Worm (Caenorhabditis elegans) whole organism, L1 larva: ENCODE results near the gene T21C9.9.
A peak's percentile ranks its signal among the peaks of the same experiment; 100 is the strongest.

Source experiments
- C04F5.9 ChIP-seq: sonication (generic microtip); optimal IDR thresholded peaks from 2 replicates; lab custom pipeline; 2016; ENCODE audit warnings: missing genetic modification characterization, missing compliant biosample characterization
- C34B4.2 ChIP-seq: sonication (generic microtip); optimal IDR thresholded peaks from 2 replicates; lab custom pipeline; 2017; ENCODE audit warnings: mild to moderate bottlenecking, missing genetic modification characterization, missing compliant biosample characterization
- F16B12.6 ChIP-seq: fragments of 150-350 bp; optimal IDR thresholded peaks from 2 replicates; lab custom pipeline; 2014; ENCODE audit warnings: missing biosample characterization, missing genetic modification characterization
- aha-1 ChIP-seq: fragments of 150-350 bp; optimal IDR thresholded peaks from 2 replicates; lab custom pipeline; 2014; ENCODE audit warnings: missing biosample characterization, missing genetic modification characterization
- ama-1 ChIP-seq: fragments of 150-350 bp; optimal IDR thresholded peaks from 2 replicates; lab custom pipeline; 2014
- ceh-82 ChIP-seq, 3 experiments: fragments of 150-350 bp in 1 of 3; sonication (generic microtip) in 2 of 3; optimal IDR thresholded peaks; 2 replicates each; lab custom pipeline; 2014 to 2017; ENCODE audit warnings: missing biosample characterization in 3 of 3, missing genetic modification characterization in 3 of 3
- dpl-1 ChIP-seq, 3 experiments: fragments of 150-350 bp in 2 of 3; sonication (generic microtip) in 1 of 3; optimal IDR thresholded peaks; 2 replicates each; lab custom pipeline; 2014 to 2017; ENCODE audit warnings: missing biosample characterization in 3 of 3, missing genetic modification characterization in 3 of 3, missing genetic modification reagents in 3 of 3
- dsc-1 ChIP-seq: sonication (generic microtip); optimal IDR thresholded peaks from 2 replicates; lab custom pipeline; 2016; ENCODE audit warnings: mild to moderate bottlenecking, missing genetic modification characterization, missing compliant biosample characterization
- efl-3 ChIP-seq: fragments of 200-800 bp; sonication (Bioruptor generic); optimal IDR thresholded peaks from 2 replicates; lab custom pipeline; 2018; ENCODE audit warnings: mild to moderate bottlenecking, missing genetic modification characterization, missing compliant biosample characterization
- ets-5 ChIP-seq: fragments of 200-800 bp; sonication (Bioruptor generic); IDR thresholded peaks from 2 replicates; pipeline ENCODE4 v1.3.6; 2022; ENCODE audit warnings: missing genetic modification characterization, missing compliant biosample characterization
- fkh-10 ChIP-seq: sonication (generic microtip); optimal IDR thresholded peaks from 2 replicates; lab custom pipeline; 2017; ENCODE audit warnings: missing biosample characterization, missing genetic modification reagents, missing genetic modification characterization
- fkh-4 ChIP-seq: sonication (generic microtip); optimal IDR thresholded peaks from 2 replicates; lab custom pipeline; 2016; ENCODE audit warnings: missing compliant biosample characterization, missing genetic modification characterization, borderline replicate concordance
- lin-13 ChIP-seq: fragments of 150-350 bp; optimal IDR thresholded peaks from 2 replicates; lab custom pipeline; 2014; ENCODE audit warnings: missing biosample characterization, missing genetic modification reagents, missing genetic modification characterization
- lin-14 ChIP-seq: fragments of 200-800 bp; sonication (Bioruptor generic); optimal IDR thresholded peaks from 2 replicates; lab custom pipeline; 2018; ENCODE audit warnings: mild to moderate bottlenecking, missing genetic modification characterization, moderate library complexity, missing compliant biosample characterization
- lin-15B ChIP-seq: fragments of 150-350 bp; sonication (generic microtip); optimal IDR thresholded peaks from 3 replicates; lab custom pipeline; 2014; ENCODE audit warnings: missing biosample characterization, missing genetic modification characterization
- lin-35 ChIP-seq, 2 experiments: fragments of 150-350 bp; optimal IDR thresholded peaks; 2 replicates each; lab custom pipeline; 2014; ENCODE audit warnings: missing biosample characterization in 2 of 2, missing genetic modification characterization in 2 of 2, missing genetic modification reagents in 2 of 2
- lsy-2 ChIP-seq, 2 experiments: fragments of 150-350 bp; optimal IDR thresholded peaks; 2 replicates each; lab custom pipeline; 2014; ENCODE audit warnings: missing biosample characterization in 2 of 2, missing genetic modification characterization in 2 of 2
- mef-2 ChIP-seq: fragments of 150-350 bp; optimal IDR thresholded peaks from 2 replicates; lab custom pipeline; 2014; ENCODE audit warnings: missing biosample characterization, missing genetic modification characterization
- mep-1 ChIP-seq: fragments of 150-350 bp; optimal IDR thresholded peaks from 2 replicates; lab custom pipeline; 2014; ENCODE audit warnings: missing biosample characterization, missing genetic modification characterization
- nhr-11 ChIP-seq: fragments of 150-350 bp; optimal IDR thresholded peaks from 2 replicates; lab custom pipeline; 2014; ENCODE audit warnings: missing biosample characterization, missing genetic modification characterization
- nhr-28 ChIP-seq: fragments of 150-350 bp; optimal IDR thresholded peaks from 2 replicates; lab custom pipeline; 2014; ENCODE audit warnings: missing biosample characterization, missing genetic modification characterization
- nhr-84 ChIP-seq: sonication (generic microtip); optimal IDR thresholded peaks from 2 replicates; lab custom pipeline; 2017; ENCODE audit warnings: missing biosample characterization, missing genetic modification characterization
- nhr-90 ChIP-seq: sonication (generic microtip); optimal IDR thresholded peaks from 2 replicates; lab custom pipeline; 2016; ENCODE audit warnings: mild to moderate bottlenecking, missing genetic modification characterization, missing compliant biosample characterization; ENCODE audit not compliant: poor library complexity
- pax-3 ChIP-seq: fragments of 200-800 bp; sonication (Bioruptor generic); optimal IDR thresholded peaks from 2 replicates; lab custom pipeline; 2018; ENCODE audit warnings: mild to moderate bottlenecking, missing genetic modification characterization, moderate library complexity, missing compliant biosample characterization
- rnt-1 ChIP-seq: sonication (generic microtip); optimal IDR thresholded peaks from 2 replicates; lab custom pipeline; 2016; ENCODE audit warnings: mild to moderate bottlenecking, missing genetic modification characterization, moderate library complexity, missing compliant biosample characterization
- skn-1 ChIP-seq: fragments of 150-350 bp; optimal IDR thresholded peaks from 2 replicates; lab custom pipeline; 2014; ENCODE audit warnings: missing biosample characterization, missing genetic modification characterization
- snpc-4 ChIP-seq: fragments of 150-350 bp; optimal IDR thresholded peaks from 2 replicates; lab custom pipeline; 2014; ENCODE audit warnings: missing biosample characterization, missing genetic modification characterization
- snu-23 ChIP-seq: sonication (generic microtip); optimal IDR thresholded peaks from 2 replicates; lab custom pipeline; 2016; ENCODE audit warnings: missing genetic modification characterization, missing compliant biosample characterization
- sox-4 ChIP-seq: sonication (generic microtip); optimal IDR thresholded peaks from 2 replicates; lab custom pipeline; 2016; ENCODE audit warnings: missing genetic modification characterization, missing compliant biosample characterization
- sptf-1 ChIP-seq: fragments of 150-350 bp; optimal IDR thresholded peaks from 2 replicates; lab custom pipeline; 2014; ENCODE audit warnings: missing biosample characterization, missing genetic modification characterization
- tbx-2 ChIP-seq: sonication (generic microtip); optimal IDR thresholded peaks from 2 replicates; lab custom pipeline; 2016; ENCODE audit warnings: missing genetic modification characterization, missing compliant biosample characterization
- unc-30 ChIP-seq: sonication (generic microtip); optimal IDR thresholded peaks from 2 replicates; lab custom pipeline; 2017; ENCODE audit warnings: missing biosample characterization, missing genetic modification characterization
- unc-86 ChIP-seq: sonication (generic microtip); optimal IDR thresholded peaks from 2 replicates; lab custom pipeline; 2016; ENCODE audit warnings: missing genetic modification characterization, missing compliant biosample characterization
- vab-15 ChIP-seq: sonication (generic microtip); optimal IDR thresholded peaks from 2 replicates; lab custom pipeline; 2017; ENCODE audit warnings: missing genotype, mild to moderate bottlenecking, missing genetic modification characterization, missing compliant biosample characterization
- xbp-1 ChIP-seq: sonication (generic microtip); optimal IDR thresholded peaks from 2 replicates; lab custom pipeline; 2016; ENCODE audit warnings: missing genetic modification characterization, missing compliant biosample characterization
- zag-1 ChIP-seq: fragments of 150-350 bp; optimal IDR thresholded peaks from 2 replicates; lab custom pipeline; 2014; ENCODE audit warnings: missing biosample characterization, missing genetic modification characterization

Gene T21C9.9

ce11 chrV:10592479-10592878 is at the start of gene T21C9.9:
Gene T21C9.9 (minus strand): TSS chrV:10592579.
- no peak for TF ChIP-seq mef-2 (tag; lab: Kevin White, UChicago)

ce11 chrV:10640977-10641376 is 48.6 kb upstream of the T21C9.9 start:
- TF ChIP-seq fkh-10 (GFP tag; lab: Kevin White, UChicago) (peak; percentile 74), dsc-1 (peak; percentile 19), ets-5 (GFP tag; lab: Robert Waterston, UW) (no peak), sox-4 (tag; lab: Kevin White, UChicago) (no peak), vab-15 (tag; lab: Kevin White, UChicago) (no peak), zag-1 (tag; lab: Kevin White, UChicago) (no peak), snpc-4 (tag; lab: Kevin White, UChicago) (no peak), unc-30 (tag; lab: Kevin White, UChicago) (no peak), lin-14 (GFP tag; lab: Kevin White, UChicago) (peak; percentile 45), aha-1 (tag; lab: Kevin White, UChicago) (no peak)

ce11 chrV:10635722-10636121 is 43.3 kb upstream of the T21C9.9 start, which contains the start of gene kvs-2:
Gene kvs-2 (plus strand): TSS chrV:10636022.
- TF ChIP-seq unc-86 (tag; lab: Kevin White, UChicago) (no peak), sptf-1 (tag; lab: Kevin White, UChicago) (no peak), lin-35 (GFP tag; optimal IDR thresholded peaks at IDR 0.05; lab: Kevin White, UChicago) (no peak), skn-1 (tag; lab: Kevin White, UChicago) (no peak), sox-4 (tag; lab: Kevin White, UChicago) (no peak), ceh-82 (tag; optimal IDR thresholded peaks at IDR 0.05; lab: Kevin White, UChicago) (no peak), nhr-90 (no peak), rnt-1 (tag; lab: Kevin White, UChicago) (no peak), nhr-84 (tag; lab: Kevin White, UChicago) (no peak), pax-3 (tag; lab: Kevin White, UChicago) (no peak), lin-15B (no peak), snu-23 (GFP tag; lab: Kevin White, UChicago) (no peak), lsy-2 (tag; optimal IDR thresholded peaks at IDR 0.05; lab: Kevin White, UChicago) (no peak), F16B12.6 (no peak), dpl-1 (GFP tag; optimal IDR thresholded peaks at IDR 0.05; lab: Kevin White, UChicago) (no peak), C04F5.9 (tag; lab: Kevin White, UChicago) (no peak), efl-3 (GFP tag; lab: Kevin White, UChicago) (no peak), unc-30 (tag; lab: Kevin White, UChicago) (no peak), mep-1 (tag; lab: Kevin White, UChicago) (no peak)
- TF ChIP-seq, all 84 proteins: peak for 0

ce11 chrV:10632758-10633157 is 40.4 kb upstream of the T21C9.9 start, which contains the start of gene mab-23:
Gene mab-23 (plus strand): TSS chrV:10633058.
- no peak for TF ChIP-seq tbx-2 (tag; lab: Kevin White, UChicago)
- no peak for TF ChIP-seq dsc-1
- TF ChIP-seq, all 84 proteins: peak for 0

- no peak for TF ChIP-seq ama-1
- no peak for TF ChIP-seq fkh-4 (tag; lab: Kevin White, UChicago)
- TF ChIP-seq pax-3 (tag; lab: Kevin White, UChicago), result no peak
- TF ChIP-seq lin-13 (GFP tag; lab: Kevin White, UChicago), result no peak
- no peak for TF ChIP-seq snpc-4 (tag; lab: Kevin White, UChicago)
- no peak for TF ChIP-seq unc-86 (tag; lab: Kevin White, UChicago)
These were observed 38.1 kb upstream of the T21C9.9 start for ce11 chrV:10630497-10630896.

- no peak for TF ChIP-seq mep-1 (tag; lab: Kevin White, UChicago)
- no peak for TF ChIP-seq lin-15B
- no peak for TF ChIP-seq ceh-82 (tag; optimal IDR thresholded peaks at IDR 0.05; lab: Kevin White, UChicago)
- no peak for TF ChIP-seq nhr-11
- TF ChIP-seq xbp-1 (tag; lab: Kevin White, UChicago), result no peak
- TF ChIP-seq nhr-28 (tag; lab: Kevin White, UChicago), result no peak
- no peak for TF ChIP-seq aha-1 (tag; lab: Kevin White, UChicago)
- no peak for TF ChIP-seq C34B4.2
- no peak for TF ChIP-seq unc-30 (tag; lab: Kevin White, UChicago)
- no peak for TF ChIP-seq lin-14 (GFP tag; lab: Kevin White, UChicago)
These were observed 23.1 kb upstream of the T21C9.9 start, which contains the start of gene H09F14.1 for ce11 chrV:10615496-10615895. Gene H09F14.1 (minus strand): TSS chrV:10615596.
